Worm (Caenorhabditis elegans): Measurements from ENCODE around the gene odr-7.

ce11 chrX:12425427-12425826 lies 36.0 kb downstream of the odr-7 start, which contains the start of gene T24D3.2:
- TF ChIP-seq dmd-4 (tag; optimal IDR thresholded peaks at IDR 0.05; ENCODE audit: borderline replicate concordance) = no peak
- TF ChIP-seq T23F11.4 (GFP tag; optimal IDR thresholded peaks at IDR 0.05) = no peak
- TF ChIP-seq ama-1 (optimal IDR thresholded peaks at IDR 0.05) = no peak
- TF ChIP-seq pros-1 (tag; optimal IDR thresholded peaks at IDR 0.05) = no peak
- no peak for TF ChIP-seq ceh-31 (tag; optimal IDR thresholded peaks at IDR 0.05)
- no peak for TF ChIP-seq ztf-16 (tag; optimal IDR thresholded peaks at IDR 0.05)
- TF ChIP-seq sox-2 (GFP tag; IDR thresholded peaks at IDR 0.05) = no peak
- no peak for TF ChIP-seq hlh-30 (tag; optimal IDR thresholded peaks at IDR 0.05; ENCODE audit: insufficient read depth)
- TF ChIP-seq fkh-10 (GFP tag; optimal IDR thresholded peaks at IDR 0.05) = no peak
- TF ChIP-seq pha-4 (tag; optimal IDR thresholded peaks at IDR 0.05) = no peak
- TF ChIP-seq unc-86 (tag; optimal IDR thresholded peaks at IDR 0.05) = no peak
- TF ChIP-seq nhr-11 (tag; optimal IDR thresholded peaks at IDR 0.05) = no peak
- no peak for TF ChIP-seq odd-2 (tag; optimal IDR thresholded peaks at IDR 0.05)
- no peak for TF ChIP-seq pag-3 (tag; optimal IDR thresholded peaks at IDR 0.05; ENCODE audit: borderline replicate concordance)

All from whole organism, late embryonic.